Fruit fly (Drosophila melanogaster): ENCODE data around the gene CG34168.

CG34168 gene

dm6 chr2L:16135172-16135571, at the start of gene CG34168:
CG34168 (minus strand) TSS chr2L:16135272.
- no peak for TF ChIP-seq CG17801 (GFP tag; optimal IDR thresholded peaks at IDR 0.05; ENCODE audit: partially characterized antibody)

dm6 chr2L:16165531-16165930, 30.5 kb upstream of the CG34168 start, which contains the start of gene Ca-alpha1D:
Ca-alpha1D (plus strand) TSS chr2L:16165831.
- no peak for TF ChIP-seq CG17801 (GFP tag; optimal IDR thresholded peaks at IDR 0.05; ENCODE audit: partially characterized antibody)

dm6 chr2L:16133208-16133607, 1.9 kb downstream of the CG34168 start, which contains the start of gene CG4892:
CG4892 (plus strand) TSS chr2L:16133508.
- TF ChIP-seq CG17801 (GFP tag; optimal IDR thresholded peaks at IDR 0.05; ENCODE audit: partially characterized antibody) = no peak

- no peak for TF ChIP-seq CG17801 (GFP tag; optimal IDR thresholded peaks at IDR 0.05; ENCODE audit: partially characterized antibody)
Measured at dm6 chr2L:16094697-16095096, 40.4 kb downstream of the CG34168 start, which contains the start of gene CG4891. CG4891 (plus strand) TSS chr2L:16094997.

All from ovary, adult (tissue).